Fruit fly (Drosophila melanogaster): ENCODE results near the gene fd96Ca.

dm6 chr3R:25080446-25080845 lies 2.0 kb upstream of the fd96Ca start:
- TF ChIP-seq insv (optimal IDR thresholded peaks at IDR 0.05): no peak
- TF ChIP-seq ttk (optimal IDR thresholded peaks at IDR 0.05): no peak
